Worm (Caenorhabditis elegans): ENCODE results near the gene vps-16.

Gene vps-16

DNA sequence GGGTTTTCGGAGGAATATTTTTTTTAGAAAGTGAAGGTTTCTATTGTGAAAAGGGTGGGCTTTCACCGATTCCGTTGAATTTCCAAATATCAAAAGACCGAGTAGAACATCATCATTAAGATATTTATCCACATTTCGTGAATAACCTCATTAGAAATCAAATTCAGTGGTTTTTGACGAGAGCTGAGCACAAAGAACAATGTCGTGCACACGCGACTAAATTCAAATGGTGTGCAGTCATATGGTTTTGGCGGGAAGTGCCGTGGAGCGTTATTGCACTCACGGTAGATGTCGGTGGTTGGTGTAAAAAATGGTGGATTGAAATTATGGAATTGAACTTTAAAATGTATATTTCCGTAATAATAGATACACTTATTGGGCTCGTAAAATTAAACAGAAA is 19.6 kb downstream of the vps-16 start:
- peak; percentile 16 for TF ChIP-seq lin-14 (GFP tag; optimal IDR thresholded peaks at IDR 0.05)
- peak in 1 of 2 experiments; percentile 31 for TF ChIP-seq lsy-2 (tag; optimal IDR thresholded peaks at IDR 0.05)
- peak; percentile 20 to 76 (median 64) for TF ChIP-seq dpl-1 (GFP tag; optimal IDR thresholded peaks at IDR 0.05)
- TF ChIP-seq nhr-71 (tag; optimal IDR thresholded peaks at IDR 0.05) = peak; percentile 19
- TF ChIP-seq blmp-1 (tag; optimal IDR thresholded peaks at IDR 0.05) = peak; percentile 60
- peak; percentile 29 to 54 for TF ChIP-seq lin-35 (GFP tag; optimal IDR thresholded peaks at IDR 0.05)
- no peak for TF ChIP-seq xbp-1 (tag; optimal IDR thresholded peaks at IDR 0.05)
- peak; percentile 38 to 75 for TF ChIP-seq efl-1 (optimal IDR thresholded peaks at IDR 0.05)
- peak; percentile 53 to 94 for TF ChIP-seq efl-1 (GFP tag; optimal IDR thresholded peaks at IDR 0.05 in 1 of 2)
- TF ChIP-seq swsn-7 (tag; optimal IDR thresholded peaks at IDR 0.05) = no peak
- TF ChIP-seq zag-1 (tag; optimal IDR thresholded peaks at IDR 0.05) = no peak
- TF ChIP-seq ces-1 (GFP tag; optimal IDR thresholded peaks at IDR 0.05) = no peak
- TF ChIP-seq unc-30 (tag; optimal IDR thresholded peaks at IDR 0.05) = no peak

DNA sequence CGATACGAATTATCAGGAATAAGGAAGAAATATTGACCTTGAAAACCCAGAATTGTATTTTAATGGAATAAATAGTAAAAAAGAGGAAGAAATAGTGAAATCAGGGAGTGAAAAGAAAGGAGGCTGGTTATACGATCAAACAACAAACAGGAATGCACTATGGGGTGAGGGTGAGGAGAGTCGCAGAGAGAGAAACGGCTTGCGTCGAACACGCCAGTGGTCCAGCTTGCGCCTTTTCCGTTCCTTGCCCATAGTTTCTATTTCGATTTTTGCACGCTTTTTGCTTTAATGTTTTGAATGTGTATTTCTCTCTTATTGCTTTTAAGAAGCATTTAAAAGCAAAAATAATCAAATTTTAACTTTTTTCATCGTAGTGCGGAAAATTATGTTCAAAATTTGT is 20.6 kb downstream of the vps-16 start:
- peak; percentile 65 for TF ChIP-seq nhr-47 (tag; optimal IDR thresholded peaks at IDR 0.05)
- no peak for TF ChIP-seq sox-4 (tag; optimal IDR thresholded peaks at IDR 0.05)
- peak; percentile 75 for TF ChIP-seq swsn-7 (tag; optimal IDR thresholded peaks at IDR 0.05)
- no peak for TF ChIP-seq tlp-1 (tag; optimal IDR thresholded peaks at IDR 0.05)
- TF ChIP-seq sup-37 (GFP tag; optimal IDR thresholded peaks at IDR 0.05) = no peak
- no peak for TF ChIP-seq C04F5.9 (tag; optimal IDR thresholded peaks at IDR 0.05)
- no peak for TF ChIP-seq snpc-4 (tag; optimal IDR thresholded peaks at IDR 0.05)
- peak; percentile 43 for TF ChIP-seq aly-2 (tag; optimal IDR thresholded peaks at IDR 0.05)
- TF ChIP-seq dpl-1 (GFP tag; optimal IDR thresholded peaks at IDR 0.05) = peak; percentile 73 to 79 (median 76)
- no peak for TF ChIP-seq irx-1 (tag; optimal IDR thresholded peaks at IDR 0.05)
- TF ChIP-seq Y116A8C.19 (tag; optimal IDR thresholded peaks at IDR 0.05; ENCODE audit: borderline replicate concordance) = no peak
- TF ChIP-seq hlh-4 (tag; optimal IDR thresholded peaks at IDR 0.05) = no peak
- peak in 1 of 2 experiments; percentile 58 for TF ChIP-seq mdl-1 (tag; optimal IDR thresholded peaks at IDR 0.05)
- no peak for TF ChIP-seq unc-130 (tag; optimal IDR thresholded peaks at IDR 0.05)
- no peak for TF ChIP-seq unc-62 (GFP tag; optimal IDR thresholded peaks at IDR 0.05)
- no peak for TF ChIP-seq grh-1 (GFP tag; IDR thresholded peaks at IDR 0.05)
- TF ChIP-seq isw-1 (GFP tag; IDR thresholded peaks at IDR 0.05) = peak; percentile 46
- TF ChIP-seq snu-23 (GFP tag; optimal IDR thresholded peaks at IDR 0.05) = peak; percentile 86
- peak; percentile 11 for TF ChIP-seq zag-1 (tag; optimal IDR thresholded peaks at IDR 0.05)
- TF ChIP-seq fkh-4 (tag; optimal IDR thresholded peaks at IDR 0.05; ENCODE audit: borderline replicate concordance) = no peak
- no peak for TF ChIP-seq efl-3 (GFP tag; optimal IDR thresholded peaks at IDR 0.05)
- TF ChIP-seq pqm-1 (tag; optimal IDR thresholded peaks at IDR 0.05) = no peak
- TF ChIP-seq unc-98 (GFP tag; IDR thresholded peaks at IDR 0.05) = no peak
- TF ChIP-seq tbx-2 (tag; optimal IDR thresholded peaks at IDR 0.05) = peak; percentile 64
- TF ChIP-seq F16B12.6 (tag; optimal IDR thresholded peaks at IDR 0.05) = peak; percentile 55
- TF ChIP-seq ceh-90 (tag; optimal IDR thresholded peaks at IDR 0.05) = no peak
- TF ChIP-seq ces-1 (GFP tag; optimal IDR thresholded peaks at IDR 0.05) = no peak
- no peak for TF ChIP-seq nhr-12 (tag; optimal IDR thresholded peaks at IDR 0.05)
- no peak for TF ChIP-seq ets-5 (GFP tag; IDR thresholded peaks at IDR 0.05)
- no peak for TF ChIP-seq pax-3 (tag; optimal IDR thresholded peaks at IDR 0.05)
- peak; percentile 92 for TF ChIP-seq lin-14 (GFP tag; optimal IDR thresholded peaks at IDR 0.05)
- no peak for TF ChIP-seq ztf-11 (tag; optimal IDR thresholded peaks at IDR 0.05)
- TF ChIP-seq nhr-84 (tag; optimal IDR thresholded peaks at IDR 0.05) = no peak
- peak; percentile 92 for TF ChIP-seq C16A3.4 (tag; optimal IDR thresholded peaks at IDR 0.05)
- TF ChIP-seq lin-35 (GFP tag; optimal IDR thresholded peaks at IDR 0.05) = peak; percentile 84 to 89
- TF ChIP-seq mab-9 (GFP tag; IDR thresholded peaks at IDR 0.05) = no peak
- no peak for TF ChIP-seq sptf-1 (tag; optimal IDR thresholded peaks at IDR 0.05)
- peak; percentile 85 for TF ChIP-seq nhr-71 (tag; optimal IDR thresholded peaks at IDR 0.05)
- peak; percentile 86 to 92 for TF ChIP-seq lsy-2 (tag; optimal IDR thresholded peaks at IDR 0.05)
- peak; percentile 77 for TF ChIP-seq nhr-20 (tag; optimal IDR thresholded peaks at IDR 0.05)
- peak; percentile 30 for TF ChIP-seq nhr-90 (tag; optimal IDR thresholded peaks at IDR 0.05; ENCODE audit: poor library complexity)
- TF ChIP-seq elt-3 (tag; optimal IDR thresholded peaks at IDR 0.05) = peak in 3 of 6 experiments; percentile 18 to 74 (median 60)
- no peak for TF ChIP-seq nhr-237 (tag; optimal IDR thresholded peaks at IDR 0.05)
- TF ChIP-seq nhr-11 (tag; optimal IDR thresholded peaks at IDR 0.05) = no peak
- peak; percentile 52 for TF ChIP-seq unc-86 (tag; optimal IDR thresholded peaks at IDR 0.05)
- peak; percentile 82 for TF ChIP-seq skn-1 (tag; optimal IDR thresholded peaks at IDR 0.05)
